Worm (Caenorhabditis elegans) whole organism, late embryonic: ENCODE results near the gene srbc-20.

Experiments
- C38D4.7 ChIP-seq: fragments of 200-800 bp; sonication (Bioruptor generic); optimal IDR thresholded peaks from 2 replicates; lab custom pipeline; 2018; ENCODE audit warnings: mild to moderate bottlenecking, missing genetic modification characterization, moderate library complexity, missing compliant biosample characterization
- F13H6.1 ChIP-seq: sonication (generic microtip); optimal IDR thresholded peaks from 2 replicates; lab custom pipeline; 2016; ENCODE audit warnings: missing genetic modification characterization, missing compliant biosample characterization
- K09A11.1 ChIP-seq: sonication (generic microtip); optimal IDR thresholded peaks from 2 replicates; lab custom pipeline; 2017; ENCODE audit warnings: antibody characterized with exemption, mild to moderate bottlenecking, missing genetic modification characterization, missing compliant biosample characterization; ENCODE audit not compliant: insufficient read depth
- Y22D7AL.16 ChIP-seq: sonication (generic microtip); optimal IDR thresholded peaks from 2 replicates; lab custom pipeline; 2016; ENCODE audit warnings: missing genetic modification characterization, missing compliant biosample characterization
- ama-1 ChIP-seq: fragments of 150-350 bp; optimal IDR thresholded peaks from 2 replicates; lab custom pipeline; 2014
- ceh-22 ChIP-seq: sonication (generic microtip); optimal IDR thresholded peaks from 2 replicates; lab custom pipeline; 2017; ENCODE audit warnings: missing biosample characterization, missing genetic modification characterization
- ceh-30 ChIP-seq: fragments of 150-350 bp; optimal IDR thresholded peaks from 2 replicates; lab custom pipeline; 2014; ENCODE audit warnings: missing biosample characterization, missing genetic modification characterization
- ceh-31 ChIP-seq: sonication (generic microtip); optimal IDR thresholded peaks from 2 replicates; lab custom pipeline; 2016; ENCODE audit warnings: missing genetic modification characterization, missing compliant biosample characterization
- ceh-45 ChIP-seq: fragments of 200-800 bp; sonication (Bioruptor generic); IDR thresholded peaks from 2 replicates; pipeline ENCODE4 v1.3.6; 2022; ENCODE audit warnings: missing genetic modification reagents, missing genetic modification characterization, missing compliant biosample characterization
- ceh-48 ChIP-seq: sonication (generic microtip); optimal IDR thresholded peaks from 2 replicates; lab custom pipeline; 2016; ENCODE audit warnings: missing genetic modification characterization, inconsistent platforms, missing compliant biosample characterization
- dve-1 ChIP-seq: sonication (generic microtip); optimal IDR thresholded peaks from 2 replicates; lab custom pipeline; 2017; ENCODE audit warnings: antibody characterized with exemption, mild to moderate bottlenecking, missing genetic modification characterization, missing compliant biosample characterization
- elt-2 ChIP-seq: sonication (generic microtip); optimal IDR thresholded peaks from 2 replicates; lab custom pipeline; 2016; ENCODE audit warnings: missing genetic modification reagents, missing genetic modification characterization, missing compliant biosample characterization
- ets-4 ChIP-seq: sonication (generic microtip); optimal IDR thresholded peaks from 2 replicates; lab custom pipeline; 2016; ENCODE audit warnings: missing genetic modification characterization, missing compliant biosample characterization
- fax-1 ChIP-seq: sonication (generic microtip); optimal IDR thresholded peaks from 2 replicates; lab custom pipeline; 2016; ENCODE audit warnings: missing genotype, missing genetic modification characterization, missing compliant biosample characterization
- fkh-10 ChIP-seq: fragments of 150-350 bp; optimal IDR thresholded peaks from 2 replicates; lab custom pipeline; 2014; ENCODE audit warnings: missing biosample characterization, missing genetic modification reagents, missing genetic modification characterization
- fkh-6 ChIP-seq: sonication (generic microtip); optimal IDR thresholded peaks from 2 replicates; lab custom pipeline; 2016; ENCODE audit warnings: missing genetic modification characterization, missing compliant biosample characterization
- hlh-6 ChIP-seq: sonication (generic microtip); optimal IDR thresholded peaks from 2 replicates; lab custom pipeline; 2016; ENCODE audit warnings: missing genotype, missing genetic modification characterization, missing compliant biosample characterization
- madf-2 ChIP-seq: sonication (generic microtip); optimal IDR thresholded peaks from 2 replicates; lab custom pipeline; 2017; ENCODE audit warnings: missing genetic modification characterization, missing compliant biosample characterization
- nfya-1 ChIP-seq: sonication (generic microtip); optimal IDR thresholded peaks from 2 replicates; lab custom pipeline; 2017; ENCODE audit warnings: missing genetic modification characterization, mild to moderate bottlenecking, missing compliant biosample characterization, antibody characterized with exemption, moderate library complexity
- nhr-11 ChIP-seq: fragments of 150-350 bp; optimal IDR thresholded peaks from 2 replicates; lab custom pipeline; 2014; ENCODE audit warnings: missing biosample characterization, missing genetic modification characterization
- nhr-232 ChIP-seq: sonication (generic microtip); optimal IDR thresholded peaks from 2 replicates; lab custom pipeline; 2016; ENCODE audit warnings: missing genetic modification characterization, missing compliant biosample characterization
- npax-4 ChIP-seq: sonication (generic microtip); optimal IDR thresholded peaks from 2 replicates; lab custom pipeline; 2016; ENCODE audit warnings: missing genetic modification characterization, missing compliant biosample characterization
- odd-2 ChIP-seq: sonication (generic microtip); optimal IDR thresholded peaks from 2 replicates; lab custom pipeline; 2017; ENCODE audit warnings: antibody characterized with exemption, mild to moderate bottlenecking, missing genetic modification characterization, missing compliant biosample characterization
- pha-2 ChIP-seq: sonication (generic microtip); optimal IDR thresholded peaks from 2 replicates; lab custom pipeline; 2017; ENCODE audit warnings: mild to moderate bottlenecking, missing genetic modification characterization, missing compliant biosample characterization
- pha-4 ChIP-seq: fragments of 150-350 bp; optimal IDR thresholded peaks from 2 replicates; lab custom pipeline; 2018; ENCODE audit warnings: missing biosample characterization, missing genetic modification reagents, missing genetic modification characterization
- pqm-1 ChIP-seq: sonication (generic microtip); optimal IDR thresholded peaks from 2 replicates; lab custom pipeline; 2016; ENCODE audit warnings: missing genetic modification characterization, missing compliant biosample characterization
- pros-1 ChIP-seq: fragments of 150-350 bp; optimal IDR thresholded peaks from 2 replicates; lab custom pipeline; 2014; ENCODE audit warnings: missing biosample characterization, missing genetic modification reagents, missing genetic modification characterization
- ref-2 ChIP-seq: sonication (generic microtip); optimal IDR thresholded peaks from 2 replicates; lab custom pipeline; 2016; ENCODE audit warnings: missing genetic modification characterization, missing compliant biosample characterization
- rnt-1 ChIP-seq: sonication (generic microtip); optimal IDR thresholded peaks from 2 replicates; lab custom pipeline; 2016; ENCODE audit warnings: missing genetic modification characterization, missing compliant biosample characterization
- sdc-2 ChIP-seq: sonication (generic microtip); optimal IDR thresholded peaks from 2 replicates; lab custom pipeline; 2016; ENCODE audit warnings: missing genotype, missing genetic modification characterization, missing compliant biosample characterization
- sox-2 ChIP-seq: fragments of 200-800 bp; sonication (Bioruptor generic); IDR thresholded peaks from 2 replicates; pipeline ENCODE4 v1.3.6; 2022; ENCODE audit warnings: missing genetic modification reagents, missing genetic modification characterization, missing compliant biosample characterization
- syd-9 ChIP-seq: sonication (generic microtip); optimal IDR thresholded peaks from 2 replicates; lab custom pipeline; 2016; ENCODE audit warnings: mild to moderate bottlenecking, missing genetic modification characterization, moderate library complexity, missing compliant biosample characterization
- tbx-2 ChIP-seq: sonication (generic microtip); optimal IDR thresholded peaks from 2 replicates; lab custom pipeline; 2016; ENCODE audit warnings: missing genetic modification characterization, missing compliant biosample characterization
- tbx-7 ChIP-seq: sonication (generic microtip); optimal IDR thresholded peaks from 2 replicates; lab custom pipeline; 2016; ENCODE audit warnings: missing genotype, missing genetic modification characterization, missing compliant biosample characterization
- unc-3 ChIP-seq, 2 experiments: fragments of 200-800 bp in 1 of 2; sonication (Bioruptor generic) in 1 of 2; sonication (generic microtip) in 1 of 2; conservative IDR thresholded peaks in 1 of 2; optimal IDR thresholded peaks in 1 of 2; 2 replicates each; pipeline versions ENCODE4 v1.3.6 to Lab custom; 2016 to 2022; ENCODE audit warnings: missing compliant biosample characterization in 2 of 2, missing genetic modification characterization in 2 of 2, missing genetic modification reagents in 1 of 2
- zip-5 ChIP-seq: sonication (generic microtip); optimal IDR thresholded peaks from 2 replicates; lab custom pipeline; 2016; ENCODE audit warnings: missing genetic modification characterization, missing compliant biosample characterization

srbc-20 gene

ce11 chrV:2146795-2147194, at the start of gene srbc-20:
Gene srbc-20, plus strand, starts transcription at chrV:2147095.
- TF ChIP-seq nhr-11 (tag; lab: Kevin White, UChicago), result no peak
- TF ChIP-seq nfya-1 (tag; lab: Kevin White, UChicago), result no peak
- TF ChIP-seq fkh-10 (GFP tag; lab: Kevin White, UChicago), result no peak
- TF ChIP-seq ceh-30, result no peak
- no peak for TF ChIP-seq ceh-45 (GFP tag; lab: Robert Waterston, UW)
- no peak for TF ChIP-seq rnt-1 (tag; lab: Kevin White, UChicago)
- TF ChIP-seq pha-4 (tag; lab: Kevin White, UChicago), result no peak
- TF ChIP-seq pros-1 (tag; lab: Kevin White, UChicago), result no peak
- no peak for TF ChIP-seq ceh-31 (tag; lab: Kevin White, UChicago)
- TF ChIP-seq tbx-7 (tag; lab: Kevin White, UChicago), result no peak
- TF ChIP-seq F13H6.1 (tag; lab: Kevin White, UChicago), result no peak

- TF ChIP-seq ceh-22 (tag; lab: Kevin White, UChicago) (no peak), C38D4.7 (GFP tag; lab: Kevin White, UChicago) (no peak), madf-2 (tag; lab: Kevin White, UChicago) (no peak)
Measured at ce11 chrV:2097653-2098052, 49.2 kb upstream of the srbc-20 start, which contains the start of gene clec-208. Gene clec-208, plus strand, starts transcription at chrV:2097953.

DNA sequence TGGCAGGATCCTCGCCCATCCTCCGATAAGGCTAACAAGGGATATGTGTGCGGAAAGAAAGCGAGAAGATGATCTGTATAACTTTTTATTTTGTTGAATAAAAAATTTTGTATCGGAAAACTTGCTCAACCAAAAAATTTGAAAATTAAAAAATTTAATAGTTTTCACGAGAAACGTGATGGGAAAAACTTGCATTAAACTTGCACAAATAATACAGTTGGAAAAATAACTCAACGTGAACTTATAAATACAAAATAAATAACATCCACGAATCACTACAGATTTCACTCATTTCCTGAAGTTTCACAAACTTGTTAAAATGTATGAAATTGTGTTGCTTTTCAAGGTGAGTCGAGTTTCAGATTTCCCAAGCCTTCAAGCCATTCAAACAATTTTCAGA, 47.9 kb upstream of the srbc-20 start, which contains the start of gene F36F12.7:
TSS of gene F36F12.7 (plus strand) at position 301 of the 400 bp plus-strand sequence.
- TF ChIP-seq syd-9 (tag; lab: Kevin White, UChicago), result no peak
- no peak for TF ChIP-seq ceh-48 (tag; lab: Kevin White, UChicago)
- no peak for TF ChIP-seq elt-2
- TF ChIP-seq Y22D7AL.16, result no peak
- TF ChIP-seq C38D4.7 (GFP tag; lab: Kevin White, UChicago), result no peak
- TF ChIP-seq rnt-1 (tag; lab: Kevin White, UChicago), result no peak
- no peak for TF ChIP-seq fkh-6 (tag; lab: Kevin White, UChicago)
- TF ChIP-seq K09A11.1 (tag; lab: Kevin White, UChicago), result no peak
- no peak for TF ChIP-seq tbx-2 (tag; lab: Kevin White, UChicago)
- no peak for TF ChIP-seq ama-1 (lab: Kevin White, UChicago)
- no peak for TF ChIP-seq dve-1
- no peak for TF ChIP-seq odd-2 (tag; lab: Kevin White, UChicago)
- no peak for TF ChIP-seq sox-2
- TF ChIP-seq sdc-2 (tag; lab: Kevin White, UChicago), result no peak
- no peak for TF ChIP-seq zip-5 (tag; lab: Kevin White, UChicago)
- TF ChIP-seq nfya-1 (tag; lab: Kevin White, UChicago), result no peak
- no peak for TF ChIP-seq nhr-232
- no peak for TF ChIP-seq fax-1
- TF ChIP-seq hlh-6 (tag; lab: Kevin White, UChicago), result no peak

- no peak for TF ChIP-seq unc-3 (GFP tag; conservative IDR thresholded peaks at IDR 0.05; lab: Robert Waterston, UW)
- no peak for TF ChIP-seq unc-3 (tag; optimal IDR thresholded peaks at IDR 0.05; lab: Kevin White, UChicago)
- no peak for TF ChIP-seq npax-4 (tag; lab: Kevin White, UChicago)
- TF ChIP-seq pqm-1 (tag; lab: Kevin White, UChicago), result no peak
- no peak for TF ChIP-seq tbx-7 (tag; lab: Kevin White, UChicago)
- no peak for TF ChIP-seq nhr-232
- TF ChIP-seq ets-4, result no peak
- TF ChIP-seq pha-2, result no peak
- TF ChIP-seq ref-2 (tag; lab: Kevin White, UChicago), result no peak
- TF ChIP-seq, all 69 proteins: peak for 0
Measured at ce11 chrV:2103118-2103517, 43.8 kb upstream of the srbc-20 start, which contains the start of gene F36F12.1. Gene F36F12.1, minus strand, starts transcription at chrV:2103218.
